Fruit fly (Drosophila melanogaster) whole organism, embryonic: ENCODE data around the gene CG43867.
A peak's percentile ranks its signal among the peaks of the same experiment; 100 is the strongest.

ENCODE experiments used
- Abd-B ChIP-seq: fragments of 200-800 bp; sonication (Bioruptor generic); optimal IDR thresholded peaks from 2 replicates; lab custom pipeline; 2018; ENCODE audit warnings: missing biosample characterization, mild to moderate bottlenecking, missing genetic modification characterization, moderate library complexity
- Adf1 ChIP-seq: fragments of 200-800 bp; sonication (Bioruptor generic); IDR thresholded peaks from 2 replicates; pipeline ENCODE4 v1.3.6; 2022; ENCODE audit warnings: missing biosample characterization, missing genetic modification characterization
- Bdp1 ChIP-seq: fragments of 200-800 bp; sonication (Bioruptor generic); optimal IDR thresholded peaks from 3 replicates; lab custom pipeline; 2016; ENCODE audit warnings: missing biosample characterization, missing genetic modification characterization
- CG10147 ChIP-seq: fragments of 200-800 bp; sonication (Bioruptor generic); optimal IDR thresholded peaks from 2 replicates; lab custom pipeline; 2019; ENCODE audit warnings: missing biosample characterization, mild to moderate bottlenecking, missing genetic modification characterization, moderate library complexity
- CG11247 ChIP-seq: fragments of 200-800 bp; sonication (Bioruptor generic); IDR thresholded peaks from 2 replicates; pipeline ENCODE4 v1.3.6; 2022; ENCODE audit warnings: missing biosample characterization, missing genetic modification characterization
- CG11696 ChIP-seq: fragments of 200-800 bp; sonication (Bioruptor generic); IDR thresholded peaks from 2 replicates; pipeline ENCODE4 v1.3.6; 2022; ENCODE audit warnings: missing biosample characterization, missing genetic modification characterization
- CG13287 ChIP-seq: fragments of 200-800 bp; sonication (Bioruptor generic); IDR thresholded peaks from 2 replicates; pipeline ENCODE4 v1.3.6; 2022; ENCODE audit warnings: missing biosample characterization, missing genetic modification characterization; ENCODE audit not compliant: partially characterized antibody
- CG13296 ChIP-seq: fragments of 200-800 bp; sonication (Bioruptor generic); optimal IDR thresholded peaks from 3 replicates; lab custom pipeline; 2018; ENCODE audit warnings: missing biosample characterization, mild to moderate bottlenecking, missing genetic modification characterization
- CG15479 ChIP-seq: fragments of 200-800 bp; sonication (Bioruptor generic); optimal IDR thresholded peaks from 3 replicates; lab custom pipeline; 2019; ENCODE audit warnings: missing biosample characterization, mild to moderate bottlenecking, missing genetic modification characterization, moderate library complexity
- CG2129 ChIP-seq: fragments of 200-800 bp; sonication (Bioruptor generic); IDR thresholded peaks from 2 replicates; pipeline ENCODE4 v1.3.6; 2022; ENCODE audit warnings: missing biosample characterization, missing genetic modification characterization; ENCODE audit not compliant: partially characterized antibody
- CG33557 ChIP-seq: fragments of 200-800 bp; sonication (Bioruptor generic); optimal IDR thresholded peaks from 2 replicates; lab custom pipeline; 2019; ENCODE audit warnings: missing biosample characterization, mild to moderate bottlenecking, missing genetic modification characterization, moderate library complexity
- CG4424 ChIP-seq: fragments of 200-800 bp; sonication (Bioruptor generic); optimal IDR thresholded peaks from 3 replicates; lab custom pipeline; 2016; ENCODE audit warnings: missing biosample characterization, missing genetic modification characterization
- CG4707 ChIP-seq: fragments of 200-800 bp; sonication (Bioruptor generic); optimal IDR thresholded peaks from 2 replicates; lab custom pipeline; 2018; ENCODE audit warnings: missing biosample characterization, mild to moderate bottlenecking, missing genetic modification characterization, moderate library complexity
- CG7786 ChIP-seq: fragments of 200-800 bp; sonication (Bioruptor generic); optimal IDR thresholded peaks from 2 replicates; lab custom pipeline; 2016; ENCODE audit warnings: missing biosample characterization, missing genetic modification characterization
- CG8290 ChIP-seq, 3 experiments: fragments of 200-800 bp; sonication (Bioruptor generic); optimal IDR thresholded peaks; 2 replicates each; lab custom pipeline; 2016 to 2019; ENCODE audit warnings: missing biosample characterization in 3 of 3, missing genetic modification characterization in 3 of 3, mild to moderate bottlenecking in 2 of 3, moderate library complexity in 1 of 3
- Eip74EF ChIP-seq, 2 experiments: fragments of 200-800 bp in 1 of 2; fragments of >200 bp in 1 of 2; sonication (Bioruptor generic) in 1 of 2; optimal IDR thresholded peaks; 2 replicates each; lab custom pipeline; 2017 to 2019; ENCODE audit warnings: missing biosample characterization in 2 of 2, missing genetic modification characterization in 2 of 2, mild to moderate bottlenecking in 1 of 2, moderate library complexity in 1 of 2
- Ets97D ChIP-seq: fragments of 200-800 bp; sonication (Bioruptor generic); optimal IDR thresholded peaks from 3 replicates; lab custom pipeline; 2016; ENCODE audit warnings: missing biosample characterization, missing genetic modification characterization
- HHEX ChIP-seq: fragments of 200-800 bp; sonication (Bioruptor generic); optimal IDR thresholded peaks from 3 replicates; lab custom pipeline; 2017; ENCODE audit warnings: missing biosample characterization, mild to moderate bottlenecking, missing genetic modification characterization, missing genetic modification reagents
- Lhr ChIP-seq: fragments of 200-800 bp; sonication (Bioruptor generic); optimal IDR thresholded peaks from 3 replicates; lab custom pipeline; 2017; ENCODE audit warnings: mild to moderate bottlenecking, missing biosample characterization, missing genetic modification reagents, missing genetic modification characterization
- Med ChIP-seq: fragments of 200-800 bp; sonication (Bioruptor generic); peaks from one replicate; lab custom pipeline; 2016; ENCODE audit warnings: missing biosample characterization, missing genetic modification characterization, mild to moderate bottlenecking, inconsistent platforms, moderate library complexity
- NC2β ChIP-seq: fragments of 200-800 bp; sonication (Bioruptor generic); optimal IDR thresholded peaks from 2 replicates; lab custom pipeline; 2016; ENCODE audit warnings: missing biosample characterization, missing genetic modification characterization
- Opbp ChIP-seq: fragments of 200-800 bp; sonication (Bioruptor generic); IDR thresholded peaks from 3 replicates; pipeline ENCODE4 v1.3.6; 2022; ENCODE audit warnings: missing biosample characterization, missing genetic modification characterization; ENCODE audit not compliant: partially characterized antibody
- TFAM ChIP-seq: fragments of 200-800 bp; sonication (Bioruptor generic); optimal IDR thresholded peaks from 2 replicates; lab custom pipeline; 2017; ENCODE audit warnings: missing biosample characterization, missing genetic modification characterization, inconsistent platforms
- Tbp ChIP-seq: fragments of >200 bp; optimal IDR thresholded peaks from 2 replicates; lab custom pipeline; 2018; ENCODE audit warnings: missing biosample characterization, missing genetic modification characterization
- YL-1 ChIP-seq: fragments of 200-800 bp; sonication (Bioruptor generic); optimal IDR thresholded peaks from 3 replicates; lab custom pipeline; 2017; ENCODE audit warnings: missing biosample characterization, mild to moderate bottlenecking, missing genetic modification characterization
- amos ChIP-seq: fragments of 200-800 bp; sonication (Bioruptor generic); IDR thresholded peaks from 2 replicates; pipeline ENCODE4 v1.3.6; 2022; ENCODE audit warnings: missing biosample characterization, missing genetic modification characterization; ENCODE audit not compliant: partially characterized antibody
- ase ChIP-seq: fragments of 200-800 bp; sonication (Bioruptor generic); IDR thresholded peaks from 3 replicates; pipeline ENCODE4 v1.3.6; 2022; ENCODE audit warnings: missing biosample characterization, missing genetic modification characterization
- ato ChIP-seq: fragments of 200-800 bp; sonication (Bioruptor generic); IDR thresholded peaks from 2 replicates; pipeline ENCODE4 v1.3.6; 2022; ENCODE audit warnings: missing biosample characterization, missing genetic modification characterization; ENCODE audit not compliant: partially characterized antibody
- cato ChIP-seq: fragments of 200-800 bp; sonication (Bioruptor generic); optimal IDR thresholded peaks from 2 replicates; lab custom pipeline; 2016; ENCODE audit warnings: missing biosample characterization, missing genetic modification characterization, borderline replicate concordance
- cg ChIP-seq: fragments of 200-800 bp; sonication (Bioruptor generic); optimal IDR thresholded peaks from 3 replicates; lab custom pipeline; 2019; ENCODE audit warnings: missing biosample characterization, mild to moderate bottlenecking, missing genetic modification characterization, moderate library complexity
- chinmo ChIP-seq: fragments of 200-800 bp; sonication (Bioruptor generic); IDR thresholded peaks from 4 replicates; pipeline ENCODE4 v1.3.6; 2022; ENCODE audit warnings: missing biosample characterization, missing genetic modification characterization; ENCODE audit not compliant: partially characterized antibody
- chn ChIP-seq: fragments of 200-800 bp; sonication (Bioruptor generic); optimal IDR thresholded peaks from 2 replicates; lab custom pipeline; 2016; ENCODE audit warnings: missing biosample characterization, missing genetic modification characterization
- cwo ChIP-seq: fragments of 200-800 bp; sonication (Bioruptor generic); optimal IDR thresholded peaks from 3 replicates; lab custom pipeline; 2017; ENCODE audit warnings: missing biosample characterization, missing genetic modification characterization, mild to moderate bottlenecking, moderate library complexity, missing genetic modification reagents
- emc ChIP-seq: fragments of 200-800 bp; sonication (Bioruptor generic); optimal IDR thresholded peaks from 2 replicates; lab custom pipeline; 2016; ENCODE audit warnings: missing biosample characterization, missing genetic modification characterization
- grau ChIP-seq: fragments of 200-800 bp; optimal IDR thresholded peaks from 3 replicates; lab custom pipeline; 2019; ENCODE audit warnings: missing biosample characterization, mild to moderate bottlenecking, missing genetic modification characterization, moderate library complexity
- hbn ChIP-seq: fragments of 200-800 bp; sonication (Bioruptor generic); IDR thresholded peaks from 2 replicates; pipeline ENCODE4 v1.3.6; 2022; ENCODE audit warnings: missing biosample characterization, missing genetic modification characterization; ENCODE audit not compliant: partially characterized antibody
- jing ChIP-seq: fragments of 200-800 bp; sonication (Bioruptor generic); optimal IDR thresholded peaks from 2 replicates; lab custom pipeline; 2018; ENCODE audit warnings: missing biosample characterization, mild to moderate bottlenecking, missing genetic modification characterization
- p53 ChIP-seq: fragments of 200-800 bp; sonication (Bioruptor generic); optimal IDR thresholded peaks from 2 replicates; lab custom pipeline; 2016; ENCODE audit warnings: missing biosample characterization, missing genetic modification characterization
- phol ChIP-seq: fragments of 200-800 bp; sonication (Bioruptor generic); optimal IDR thresholded peaks from 3 replicates; lab custom pipeline; 2018; ENCODE audit warnings: missing biosample characterization, mild to moderate bottlenecking, missing genetic modification characterization, moderate library complexity
- psq ChIP-seq: fragments of 200-800 bp; sonication (Bioruptor generic); optimal IDR thresholded peaks from 2 replicates; lab custom pipeline; 2017; ENCODE audit warnings: missing biosample characterization, missing genetic modification characterization
- repo ChIP-seq: fragments of 200-800 bp; sonication (Bioruptor generic); optimal IDR thresholded peaks from 2 replicates; lab custom pipeline; 2016; ENCODE audit warnings: missing biosample characterization, missing genetic modification characterization
- sc ChIP-seq, 3 experiments: fragments of >200 bp in 2 of 3; fragments of 200-800 bp in 1 of 3; sonication (Bioruptor generic) in 1 of 3; optimal IDR thresholded peaks; 2 replicates in 2 of 3; 3 replicates in 1 of 3; lab custom pipeline; 2017; ENCODE audit warnings: mild to moderate bottlenecking in 1 of 3, missing biosample characterization in 1 of 3, missing genetic modification characterization in 1 of 3, missing genetic modification reagents in 1 of 3
- sens ChIP-seq: fragments of 200-800 bp; sonication (Bioruptor generic); peaks from one replicate; lab custom pipeline; 2016; ENCODE audit warnings: missing biosample characterization, missing genetic modification characterization
- tap ChIP-seq: fragments of 200-800 bp; optimal IDR thresholded peaks from 3 replicates; lab custom pipeline; 2019; ENCODE audit warnings: missing biosample characterization, mild to moderate bottlenecking, missing genetic modification characterization, moderate library complexity
- trh ChIP-seq: fragments of 200-800 bp; sonication (Bioruptor generic); optimal IDR thresholded peaks from 2 replicates; lab custom pipeline; 2016; ENCODE audit warnings: missing biosample characterization, missing genetic modification characterization
- ttk ChIP-seq: fragments of 200-800 bp; sonication (Bioruptor generic); IDR thresholded peaks from 2 replicates; pipeline ENCODE4 v2.1.2; 2022; ENCODE audit warnings: missing biosample characterization, missing genetic modification characterization
- unpg ChIP-seq: fragments of 200-800 bp; sonication (Bioruptor generic); optimal IDR thresholded peaks from 3 replicates; lab custom pipeline; 2018; ENCODE audit warnings: missing biosample characterization, mild to moderate bottlenecking, missing genetic modification characterization, moderate library complexity
- wek ChIP-seq: fragments of 200-800 bp; sonication (Bioruptor generic); optimal IDR thresholded peaks from 3 replicates; lab custom pipeline; 2018; ENCODE audit warnings: missing biosample characterization, mild to moderate bottlenecking, missing genetic modification characterization, moderate library complexity

Gene CG43867

dm6 chrX:765039-765508, 162.7 kb downstream of the CG43867 start, which contains the start of gene RpL22 (continued):
- TF ChIP-seq Opbp (GFP tag; lab: Robert Waterston, UW) (peak; percentile 70; the same call in 1 of the 3 replicates), Lhr (GFP tag; lab: Kevin White, UChicago) (peak; percentile 97), tap (tag; lab: Kevin White, UChicago) (peak; percentile 64), CG2129 (no peak), CG13296 (GFP tag; lab: Kevin White, UChicago) (peak; percentile 88), grau (peak; percentile 79), CG11247 (GFP tag; lab: Robert Waterston, UW) (peak; percentile 82), CG7786 (GFP tag; lab: Kevin White, UChicago) (peak; percentile 78), cg (GFP tag; lab: Kevin White, UChicago) (no peak), psq (GFP tag; lab: Kevin White, UChicago) (peak; percentile 83), phol (tag; lab: Kevin White, UChicago) (peak; percentile 91), Abd-B (peak; percentile 72), YL-1 (GFP tag; lab: Kevin White, UChicago) (peak; percentile 96), sc (optimal IDR thresholded peaks at IDR 0.05; lab: Kevin White, UChicago) (no peak), sc (GFP tag; optimal IDR thresholded peaks at IDR 0.05; lab: Kevin White, UChicago) (peak; percentile 76), HHEX (peak; percentile 95), CG10147 (GFP tag; lab: Kevin White, UChicago) (peak; percentile 75), p53 (GFP tag; lab: Kevin White, UChicago) (peak; percentile 94), cato (peak; percentile 80), Bdp1 (GFP tag; lab: Kevin White, UChicago) (peak; percentile 78), emc (GFP tag; lab: Kevin White, UChicago) (peak; percentile 92), Ets97D (GFP tag; lab: Kevin White, UChicago) (peak; percentile 100), ato (GFP tag; lab: Robert Waterston, UW) (no peak), cwo (GFP tag; lab: Kevin White, UChicago) (peak; percentile 79), wek (peak; percentile 83), ase (peak; percentile 83), CG4424 (GFP tag; lab: Kevin White, UChicago) (peak; percentile 81), CG8290 (GFP tag; optimal IDR thresholded peaks at IDR 0.05; lab: Kevin White, UChicago) (peak; percentile 90), CG8290 (tag; optimal IDR thresholded peaks at IDR 0.05; lab: Kevin White, UChicago) (peak; percentile 75 to 97), TFAM (peak; percentile 81), Tbp (GFP tag; lab: Kevin White, UChicago) (peak; percentile 16), Adf1 (GFP tag; lab: Robert Waterston, UW) (peak; percentile 73), CG15479 (GFP tag; lab: Kevin White, UChicago) (no peak), chn (peak; percentile 82), hbn (no peak), CG4707 (peak; percentile 83), jing (GFP tag; lab: Kevin White, UChicago) (peak; percentile 60), sens (peak; percentile 98), CG11696 (GFP tag; lab: Robert Waterston, UW) (peak; percentile 61; the same call in 1 of the 2 replicates), repo (peak; percentile 88), ttk (GFP tag; lab: Robert Waterston, UW) (peak; percentile 63; the same call in 1 of the 2 replicates), amos (GFP tag; lab: Robert Waterston, UW) (peak; percentile 56), Eip74EF (GFP tag; optimal IDR thresholded peaks at IDR 0.05; lab: Kevin White, UChicago) (peak in 1 of 2 experiments; percentile 83), CG33557 (GFP tag; lab: Kevin White, UChicago) (peak; percentile 67), Med (GFP tag; lab: Kevin White, UChicago) (peak; percentile 99), trh (peak; percentile 54), unpg (GFP tag; lab: Kevin White, UChicago) (peak; percentile 79), CG13287 (GFP tag; lab: Robert Waterston, UW) (peak; percentile 59), NC2β (GFP tag; lab: Kevin White, UChicago) (peak; percentile 99), chinmo (GFP tag; lab: Robert Waterston, UW) (0 out of 4 replicates have a peak, but pooled peaks have one; percentile 9)
